Fruit fly (Drosophila melanogaster) whole organism, prepupa: ENCODE results near the gene CG12112.

Source experiments
- CG10631 ChIP-seq: fragments of 200-800 bp; sonication (Bioruptor generic); optimal IDR thresholded peaks from 2 replicates; lab custom pipeline; 2016; ENCODE audit warnings: missing biosample characterization, missing genetic modification characterization
- CG10669 ChIP-seq: fragments of 200-800 bp; sonication (Bioruptor generic); optimal IDR thresholded peaks from 3 replicates; lab custom pipeline; 2018; ENCODE audit warnings: missing biosample characterization, mild to moderate bottlenecking, missing genetic modification characterization, moderate library complexity
- CG15336 ChIP-seq: fragments of 200-800 bp; sonication (Bioruptor generic); IDR thresholded peaks from 2 replicates; pipeline ENCODE4 v1.3.6; 2022; ENCODE audit warnings: missing biosample characterization, missing genetic modification characterization
- CG1621 ChIP-seq: fragments of 200-800 bp; sonication (Bioruptor generic); optimal IDR thresholded peaks from 3 replicates; lab custom pipeline; 2018; ENCODE audit warnings: missing biosample characterization, mild to moderate bottlenecking, missing genetic modification characterization
- CG16779 ChIP-seq: fragments of 200-800 bp; sonication (Bioruptor generic); optimal IDR thresholded peaks from 3 replicates; lab custom pipeline; 2017; ENCODE audit warnings: missing biosample characterization, mild to moderate bottlenecking, missing genetic modification characterization
- CG3032 ChIP-seq: fragments of 200-800 bp; optimal IDR thresholded peaks from 2 replicates; lab custom pipeline; 2019; ENCODE audit warnings: missing biosample characterization, mild to moderate bottlenecking, missing genetic modification characterization, moderate library complexity
- CG32006 ChIP-seq: fragments of 200-800 bp; sonication (Bioruptor generic); optimal IDR thresholded peaks from 3 replicates; lab custom pipeline; 2017; ENCODE audit warnings: missing biosample characterization, mild to moderate bottlenecking, missing genetic modification characterization
- CG3919 ChIP-seq: fragments of 200-800 bp; sonication (Bioruptor generic); optimal IDR thresholded peaks from 3 replicates; lab custom pipeline; 2016; ENCODE audit warnings: missing biosample characterization, missing genetic modification characterization
- CG4318 ChIP-seq: fragments of 200-800 bp; sonication (Bioruptor generic); optimal IDR thresholded peaks from 3 replicates; lab custom pipeline; 2017; ENCODE audit warnings: missing biosample characterization, mild to moderate bottlenecking, missing genetic modification characterization
- CG6163 ChIP-seq: fragments of 200-800 bp; sonication (Bioruptor generic); IDR thresholded peaks from 3 replicates; pipeline ENCODE4 v1.3.6; 2022; ENCODE audit warnings: missing biosample characterization, missing genetic modification characterization
- CG6276 ChIP-seq: fragments of 200-800 bp; sonication (Bioruptor generic); optimal IDR thresholded peaks from 2 replicates; lab custom pipeline; 2017; ENCODE audit warnings: missing biosample characterization, mild to moderate bottlenecking, missing genetic modification characterization
- CG6808 ChIP-seq: fragments of 200-800 bp; sonication (Bioruptor generic); optimal IDR thresholded peaks from 3 replicates; lab custom pipeline; 2017; ENCODE audit warnings: missing biosample characterization, missing genetic modification characterization, mild to moderate bottlenecking, moderate library complexity, missing genetic modification reagents
- CG6854 ChIP-seq: fragments of 200-800 bp; sonication (Bioruptor generic); optimal IDR thresholded peaks from 2 replicates; lab custom pipeline; 2017; ENCODE audit warnings: missing biosample characterization, mild to moderate bottlenecking, missing genetic modification characterization
- CG7368 ChIP-seq: fragments of 200-800 bp; sonication (Bioruptor generic); optimal IDR thresholded peaks from 3 replicates; lab custom pipeline; 2016; ENCODE audit warnings: missing biosample characterization, missing genetic modification characterization
- CG8119 ChIP-seq: fragments of 200-800 bp; sonication (Bioruptor generic); IDR thresholded peaks from 3 replicates; pipeline ENCODE4 v1.3.6; 2022; ENCODE audit warnings: missing biosample characterization, missing genetic modification characterization
- CG8319 ChIP-seq: fragments of 200-800 bp; sonication (Bioruptor generic); optimal IDR thresholded peaks from 3 replicates; lab custom pipeline; 2016; ENCODE audit warnings: missing biosample characterization, missing genetic modification characterization
- CG9139 ChIP-seq: fragments of 200-800 bp; sonication (Bioruptor generic); optimal IDR thresholded peaks from 3 replicates; lab custom pipeline; 2017; ENCODE audit warnings: missing biosample characterization, mild to moderate bottlenecking, missing genetic modification characterization
- Eip75B ChIP-seq: fragments of 200-800 bp; sonication (Bioruptor generic); optimal IDR thresholded peaks from 3 replicates; lab custom pipeline; 2016; ENCODE audit warnings: missing biosample characterization, missing genetic modification characterization
- Eip78C ChIP-seq: fragments of 200-800 bp; sonication (Bioruptor generic); peaks from one replicate; lab custom pipeline; 2016; ENCODE audit warnings: missing biosample characterization, missing genetic modification characterization
- Hr38 ChIP-seq: sonication (Bioruptor generic); optimal IDR thresholded peaks from 2 replicates; lab custom pipeline; 2016; ENCODE audit warnings: missing biosample characterization, missing genetic modification characterization
- Hr4 ChIP-seq: fragments of 200-800 bp; sonication (Bioruptor generic); optimal IDR thresholded peaks from 3 replicates; lab custom pipeline; 2016; ENCODE audit warnings: missing biosample characterization, missing genetic modification characterization
- Lpt ChIP-seq: fragments of 200-800 bp; sonication (Bioruptor generic); optimal IDR thresholded peaks from 3 replicates; lab custom pipeline; 2016; ENCODE audit warnings: missing biosample characterization, missing genetic modification characterization
- Met ChIP-seq: fragments of 200-800 bp; sonication (Bioruptor generic); optimal IDR thresholded peaks from 3 replicates; lab custom pipeline; 2016; ENCODE audit warnings: missing biosample characterization, missing genetic modification characterization
- OdsH ChIP-seq: fragments of 200-800 bp; sonication (Bioruptor generic); optimal IDR thresholded peaks from 3 replicates; lab custom pipeline; 2016; ENCODE audit warnings: missing biosample characterization, missing genetic modification characterization
- Smox ChIP-seq: fragments of 200-800 bp; sonication (Bioruptor generic); optimal IDR thresholded peaks from 3 replicates; lab custom pipeline; 2016; ENCODE audit warnings: missing biosample characterization, missing genetic modification characterization
- Sox102F ChIP-seq: fragments of 200-800 bp; sonication (Bioruptor generic); optimal IDR thresholded peaks from 2 replicates; lab custom pipeline; 2016; ENCODE audit warnings: missing biosample characterization, mild to moderate bottlenecking, missing genetic modification characterization
- achi ChIP-seq: fragments of 200-800 bp; sonication (Bioruptor generic); optimal IDR thresholded peaks from 3 replicates; lab custom pipeline; 2016; ENCODE audit warnings: missing biosample characterization, missing genetic modification characterization
- acj6 ChIP-seq: fragments of 200-800 bp; sonication (Bioruptor generic); optimal IDR thresholded peaks from 3 replicates; lab custom pipeline; 2016; ENCODE audit warnings: missing biosample characterization, missing genetic modification characterization
- cyc ChIP-seq: fragments of 200-800 bp; sonication (Bioruptor generic); optimal IDR thresholded peaks from 3 replicates; lab custom pipeline; 2016; ENCODE audit warnings: missing biosample characterization, missing genetic modification characterization
- eg ChIP-seq: fragments of 200-800 bp; sonication (Bioruptor generic); IDR thresholded peaks from 3 replicates; pipeline ENCODE4 v1.3.6; 2022; ENCODE audit warnings: missing biosample characterization, missing genetic modification characterization
- esn ChIP-seq: fragments of 200-800 bp; sonication (Bioruptor generic); optimal IDR thresholded peaks from 2 replicates; lab custom pipeline; 2016; ENCODE audit warnings: missing biosample characterization, mild to moderate bottlenecking, missing genetic modification characterization, moderate library complexity
- fd59A ChIP-seq: fragments of 200-800 bp; sonication (Bioruptor generic); optimal IDR thresholded peaks from 2 replicates; lab custom pipeline; 2017; ENCODE audit warnings: missing biosample characterization, mild to moderate bottlenecking, missing genetic modification characterization, missing genetic modification reagents
- fd85E ChIP-seq: fragments of 200-800 bp; sonication (Bioruptor generic); optimal IDR thresholded peaks from 3 replicates; lab custom pipeline; 2016; ENCODE audit warnings: missing biosample characterization, missing genetic modification characterization
- fkh ChIP-seq: fragments of 200-800 bp; sonication (Bioruptor generic); optimal IDR thresholded peaks from 3 replicates; lab custom pipeline; 2017; ENCODE audit warnings: missing biosample characterization, mild to moderate bottlenecking, missing genetic modification characterization, moderate library complexity
- net ChIP-seq: fragments of 200-800 bp; sonication (Bioruptor generic); optimal IDR thresholded peaks from 3 replicates; lab custom pipeline; 2016; ENCODE audit warnings: missing biosample characterization, missing genetic modification characterization
- spab ChIP-seq: fragments of 200-800 bp; sonication (Bioruptor generic); optimal IDR thresholded peaks from 2 replicates; lab custom pipeline; 2017; ENCODE audit warnings: missing biosample characterization, mild to moderate bottlenecking, missing genetic modification characterization, missing genetic modification reagents
- ss ChIP-seq, 2 experiments: fragments of 200-800 bp; sonication (Bioruptor generic); optimal IDR thresholded peaks; 2 replicates in 1 of 2; 3 replicates in 1 of 2; lab custom pipeline; 2017 to 2018; ENCODE audit warnings: mild to moderate bottlenecking in 2 of 2, missing biosample characterization in 2 of 2, missing genetic modification characterization in 2 of 2, moderate library complexity in 1 of 2
- svp ChIP-seq: fragments of 200-800 bp; sonication (Bioruptor generic); peaks from one replicate; lab custom pipeline; 2016; ENCODE audit warnings: missing biosample characterization, missing genetic modification characterization
- topi ChIP-seq: fragments of 200-800 bp; sonication (Bioruptor generic); optimal IDR thresholded peaks from 3 replicates; lab custom pipeline; 2016; ENCODE audit warnings: missing biosample characterization, missing genetic modification characterization
- vri ChIP-seq: fragments of 200-800 bp; sonication (Bioruptor generic); optimal IDR thresholded peaks from 3 replicates; lab custom pipeline; 2016; ENCODE audit warnings: missing biosample characterization, mild to moderate bottlenecking, missing genetic modification characterization

Gene CG12112

dm6 chrX:8517121-8518024 is 42.6 kb downstream of the CG12112 start, which contains the start of gene Nrg:
Gene Nrg (plus strand): TSS chrX:8517373.
- TF ChIP-seq CG10669 (GFP tag; lab: Kevin White, UChicago) (no peak), cyc (GFP tag; lab: Kevin White, UChicago) (no peak), vri (GFP tag; lab: Kevin White, UChicago) (peak; percentile 13), Sox102F (no peak), CG6854 (GFP tag; lab: Kevin White, UChicago) (peak; percentile 22), CG9139 (GFP tag; lab: Kevin White, UChicago) (peak; percentile 6), CG3032 (tag; lab: Kevin White, UChicago) (no peak), svp (GFP tag; lab: Kevin White, UChicago) (peak; percentile 51), CG6808 (GFP tag; lab: Kevin White, UChicago) (peak; percentile 100), esn (peak; percentile 15), Eip78C (GFP tag; lab: Kevin White, UChicago) (peak; percentile 78), net (GFP tag; lab: Kevin White, UChicago) (no peak), CG4318 (no peak), OdsH (peak; percentile 10), topi (no peak), Hr4 (GFP tag; lab: Kevin White, UChicago) (no peak), eg (GFP tag; lab: Robert Waterston, UW) (0 out of 3 replicates have a peak, but pooled peaks have one; percentile 47), Met (GFP tag; lab: Kevin White, UChicago) (peak; percentile 16), Eip75B (no peak), Smox (no peak), CG6163 (GFP tag; lab: Robert Waterston, UW) (no peak), fd59A (GFP tag; lab: Kevin White, UChicago) (no peak), CG1621 (tag; lab: Kevin White, UChicago) (peak; percentile 36), CG15336 (GFP tag; lab: Robert Waterston, UW) (0 out of 2 replicates have a peak, but pooled peaks have one; percentile 11), fkh (GFP tag; lab: Kevin White, UChicago) (peak; percentile 36), Hr38 (GFP tag; lab: Kevin White, UChicago) (no peak), CG6276 (GFP tag; lab: Kevin White, UChicago) (no peak), spab (GFP tag; lab: Kevin White, UChicago) (no peak), CG3919 (GFP tag; lab: Kevin White, UChicago) (no peak), achi (no peak), CG10631 (no peak), CG16779 (tag; lab: Kevin White, UChicago) (no peak), CG32006 (GFP tag; lab: Kevin White, UChicago) (peak; percentile 3), CG8119 (GFP tag; lab: Robert Waterston, UW) (0 out of 3 replicates have a peak, but pooled peaks have one; percentile 46), CG7368 (peak; percentile 16), ss (GFP tag; optimal IDR thresholded peaks at IDR 0.05; lab: Kevin White, UChicago) (peak in 1 of 2 experiments; percentile 7), CG8319 (GFP tag; lab: Kevin White, UChicago) (no peak), acj6 (GFP tag; lab: Kevin White, UChicago) (peak; percentile 4)
- TF ChIP-seq, all 60 proteins: peak for 18

dm6 chrX:8512251-8512650 is 47.7 kb downstream of the CG12112 start:
- TF ChIP-seq spab (GFP tag; lab: Kevin White, UChicago): no peak
- TF ChIP-seq CG9139 (GFP tag; lab: Kevin White, UChicago): no peak
- TF ChIP-seq CG6854 (GFP tag; lab: Kevin White, UChicago): no peak
- no peak for TF ChIP-seq Eip78C (GFP tag; lab: Kevin White, UChicago)
- TF ChIP-seq CG3032 (tag; lab: Kevin White, UChicago): no peak
- no peak for TF ChIP-seq Lpt (GFP tag; lab: Kevin White, UChicago)
- no peak for TF ChIP-seq Hr38 (GFP tag; lab: Kevin White, UChicago)
- TF ChIP-seq fd85E (GFP tag; lab: Kevin White, UChicago): no peak
- no peak for TF ChIP-seq Sox102F
